Worm (Caenorhabditis elegans) whole organism, L4 larva: ENCODE measurements around the gene F53A9.8.

Experiments used
- aly-2 ChIP-seq: sonication (generic microtip); optimal IDR thresholded peaks from 2 replicates; lab custom pipeline; 2018; ENCODE audit warnings: missing biosample characterization, missing genetic modification characterization
- daf-12 ChIP-seq: fragments of 150-350 bp; optimal IDR thresholded peaks from 2 replicates; lab custom pipeline; 2014; ENCODE audit warnings: missing biosample characterization, missing genetic modification reagents, missing genetic modification characterization
- dmd-9 ChIP-seq: fragments of 200-800 bp; sonication (Bioruptor generic); IDR thresholded peaks from 2 replicates; pipeline ENCODE4 v1.3.6; 2022; ENCODE audit warnings: missing genetic modification reagents, missing genetic modification characterization, missing compliant biosample characterization
- dpl-1 ChIP-seq: fragments of 150-350 bp; optimal IDR thresholded peaks from 2 replicates; lab custom pipeline; 2014; ENCODE audit warnings: missing biosample characterization, missing genetic modification reagents, missing genetic modification characterization
- jun-1 ChIP-seq: fragments of 150-350 bp; optimal IDR thresholded peaks from 2 replicates; lab custom pipeline; 2014; ENCODE audit warnings: missing biosample characterization, missing genetic modification reagents, missing genetic modification characterization
- nhr-28 ChIP-seq: fragments of 150-350 bp; optimal IDR thresholded peaks from 2 replicates; lab custom pipeline; 2014; ENCODE audit warnings: missing biosample characterization, missing genetic modification characterization
- skn-1 ChIP-seq: fragments of 150-350 bp; optimal IDR thresholded peaks from 2 replicates; lab custom pipeline; 2014; ENCODE audit warnings: missing biosample characterization, missing genetic modification characterization
- unc-62 ChIP-seq, 3 experiments: fragments of 150-350 bp in 1 of 3; sonication (generic microtip); optimal IDR thresholded peaks in 2 of 3; peaks in 1 of 3; 1 replicate in 1 of 3; 2 replicates in 2 of 3; lab custom pipeline; 2014 to 2017; ENCODE audit warnings: missing biosample characterization in 3 of 3, missing genetic modification characterization in 3 of 3, missing genetic modification reagents in 3 of 3, missing genotype in 1 of 3
- ztf-11 ChIP-seq: fragments of 150-350 bp; optimal IDR thresholded peaks from 2 replicates; lab custom pipeline; 2014; ENCODE audit warnings: missing biosample characterization, missing genetic modification characterization

ce11 chrX:8708053-8708452 is 10.7 kb downstream of the F53A9.8 start, which contains the start of gene F53A9.3:
- TF ChIP-seq ztf-11 (tag; lab: Kevin White, UChicago) = no peak
- no peak for TF ChIP-seq unc-62 (GFP tag; optimal IDR thresholded peaks at IDR 0.05 in 1 of 2; lab: Kevin White, UChicago)
- TF ChIP-seq unc-62 (tag; optimal IDR thresholded peaks at IDR 0.05; lab: Kevin White, UChicago) = no peak
- no peak for TF ChIP-seq daf-12
- no peak for TF ChIP-seq nhr-28
- TF ChIP-seq aly-2 = no peak
- TF ChIP-seq jun-1 (tag; lab: Kevin White, UChicago) = no peak
- no peak for TF ChIP-seq dmd-9 (GFP tag; lab: Robert Waterston, UW)
- no peak for TF ChIP-seq dpl-1 (GFP tag; lab: Kevin White, UChicago)
- TF ChIP-seq skn-1 (tag; lab: Kevin White, UChicago) = no peak
